Fruit fly (Drosophila melanogaster): ENCODE results near the gene CG11374.

DNA sequence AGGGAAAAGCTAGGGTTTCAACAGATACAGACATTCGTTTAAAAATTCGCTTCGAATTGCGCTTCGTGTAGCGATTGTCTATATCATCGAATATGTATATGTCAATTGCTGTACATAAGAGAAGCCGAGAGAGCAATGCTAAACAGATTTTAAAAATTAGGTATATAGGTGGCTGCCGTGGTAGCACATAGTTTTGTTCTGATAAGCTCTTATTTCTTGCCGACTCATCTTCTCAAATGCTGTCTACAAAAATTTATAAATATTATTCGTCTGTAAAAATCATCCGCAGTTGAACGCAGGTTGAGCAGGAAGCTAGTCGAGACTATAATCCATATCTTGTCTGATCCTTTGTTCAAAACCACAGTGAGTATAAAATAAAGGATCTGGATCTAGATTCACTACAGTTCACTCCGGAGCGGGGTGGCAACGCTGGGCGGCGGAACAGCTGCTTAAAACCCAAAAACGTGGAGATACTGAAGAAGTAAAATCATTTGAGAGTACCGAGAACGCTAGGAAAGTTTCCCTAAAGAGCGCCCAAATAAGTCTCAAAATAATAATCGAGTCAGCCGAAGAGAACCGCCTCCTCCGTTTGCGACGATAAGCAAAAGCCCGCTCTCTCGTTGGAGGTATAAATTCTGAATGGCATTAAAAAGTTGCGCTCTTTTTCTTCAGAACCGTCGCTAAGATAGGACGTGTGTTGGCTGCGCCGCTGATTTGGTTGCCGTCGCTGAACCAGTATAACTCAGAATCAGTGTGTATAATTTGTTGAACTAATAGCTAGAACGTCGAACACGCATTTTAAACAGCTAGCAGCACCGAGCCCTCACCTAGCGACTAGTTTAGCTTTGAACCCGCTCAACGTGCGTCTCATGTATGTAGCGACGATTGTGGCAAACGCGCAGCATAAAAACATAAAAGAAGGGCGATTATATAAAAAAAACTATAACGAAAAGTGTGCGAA is 31.6 kb downstream of the CG11374 start:
- peak; percentile 84 for TF ChIP-seq Mnt (GFP tag; optimal IDR thresholded peaks at IDR 0.05)
- peak; percentile 74 to 84 for TF ChIP-seq cnc (optimal IDR thresholded peaks at IDR 0.05)
- no peak for TF ChIP-seq Hr96 (GFP tag; optimal IDR thresholded peaks at IDR 0.05)
- TF ChIP-seq bab1 (GFP tag; optimal IDR thresholded peaks at IDR 0.05), result no peak
- TF ChIP-seq cic (GFP tag; optimal IDR thresholded peaks at IDR 0.05), result peak; percentile 17
- TF ChIP-seq CG12768 (GFP tag; optimal IDR thresholded peaks at IDR 0.05), result peak; percentile 33
- TF ChIP-seq CG14711 (tag; optimal IDR thresholded peaks at IDR 0.05), result no peak
- TF ChIP-seq ovo (GFP tag; optimal IDR thresholded peaks at IDR 0.05), result no peak
